Fruit fly (Drosophila melanogaster): ENCODE results near the gene tgo.
A peak's percentile ranks its signal among the peaks of the same experiment; 100 is the strongest.

Gene tgo

DNA sequence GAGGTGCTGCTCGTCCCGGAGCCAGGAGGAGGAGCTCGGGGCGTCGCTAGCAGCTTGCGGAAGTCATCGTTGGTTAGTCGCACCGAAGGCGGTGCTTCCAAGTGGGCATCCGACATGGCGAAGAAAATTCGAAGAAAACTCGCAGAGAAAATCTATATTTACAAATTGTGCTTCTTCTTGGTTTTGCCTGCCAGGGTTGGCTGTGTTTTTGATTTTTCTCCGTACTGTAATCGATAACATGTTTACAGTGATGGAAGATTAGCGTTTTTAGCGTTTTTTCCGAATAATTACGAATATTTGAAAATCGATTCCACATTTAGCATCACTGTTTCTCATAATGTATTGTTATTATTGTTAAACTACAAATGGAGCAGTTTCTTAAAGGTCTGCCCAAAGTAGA lies 45.1 kb upstream of the tgo start, which contains the start of the genes beag and Ada (continued):
- TF ChIP-seq CkIIα-i1 (GFP tag; IDR thresholded peaks at IDR 0.05) (no peak), gce (GFP tag; IDR thresholded peaks at IDR 0.05) (no peak), zfh1 (GFP tag; IDR thresholded peaks at IDR 0.05) (no peak), Oaz (GFP tag; IDR thresholded peaks at IDR 0.05) (no peak), Fer2 (tag; optimal IDR thresholded peaks at IDR 0.05) (peak; percentile 26), CG14860 (GFP tag; IDR thresholded peaks at IDR 0.05; ENCODE audit: partially characterized antibody) (peak; percentile 34; the same call in 1 of the 3 replicates), CG8089 (GFP tag; optimal IDR thresholded peaks at IDR 0.05) (no peak), mirr (GFP tag; optimal IDR thresholded peaks at IDR 0.05) (no peak), CG1603 (tag; optimal IDR thresholded peaks at IDR 0.05) (peak; percentile 64), cad (GFP tag; optimal IDR thresholded peaks at IDR 0.05) (no peak), CG16779 (GFP tag; IDR thresholded peaks at IDR 0.05) (no peak), D19B (GFP tag; optimal IDR thresholded peaks at IDR 0.05) (no peak), otp (GFP tag; IDR thresholded peaks at IDR 0.05) (no peak), lola (GFP tag; optimal IDR thresholded peaks at IDR 0.05) (peak in 1 of 3 experiments; percentile 40), E2f1 (GFP tag; IDR thresholded peaks at IDR 0.05) (0 out of 2 replicates have a peak, but pooled peaks have one; percentile 23), Dip3 (GFP tag; optimal IDR thresholded peaks at IDR 0.05) (no peak), CG2875 (GFP tag; optimal IDR thresholded peaks at IDR 0.05) (no peak), Gug (GFP tag; IDR thresholded peaks at IDR 0.05) (no peak), CG8765 (GFP tag; IDR thresholded peaks at IDR 0.05) (no peak), CG1647 (GFP tag; optimal IDR thresholded peaks at IDR 0.05) (no peak), CG18619 (GFP tag; optimal IDR thresholded peaks at IDR 0.05) (no peak), CG10654 (GFP tag; optimal IDR thresholded peaks at IDR 0.05) (peak; percentile 7), Stat92E (GFP tag; optimal IDR thresholded peaks at IDR 0.05) (peak in 1 of 3 experiments; percentile 59), CG14965 (GFP tag; optimal IDR thresholded peaks at IDR 0.05; ENCODE audit: borderline replicate concordance) (no peak), ap (GFP tag; IDR thresholded peaks at IDR 0.05) (no peak), stwl (tag; optimal IDR thresholded peaks at IDR 0.05) (peak; percentile 66), sima (GFP tag; optimal IDR thresholded peaks at IDR 0.05) (no peak), danr (GFP tag; IDR thresholded peaks at IDR 0.05) (no peak), pum (GFP tag; optimal IDR thresholded peaks at IDR 0.05) (no peak), CG7928 (GFP tag; optimal IDR thresholded peaks at IDR 0.05) (peak; percentile 89), esg (GFP tag; conservative IDR thresholded peaks at IDR 0.05) (no peak), B-H2 (GFP tag; optimal IDR thresholded peaks at IDR 0.05) (peak; percentile 60), unpg (GFP tag; optimal IDR thresholded peaks at IDR 0.05) (peak; percentile 44), sqz (GFP tag; optimal IDR thresholded peaks at IDR 0.05) (no peak), Hmr (GFP tag; optimal IDR thresholded peaks at IDR 0.05) (peak; percentile 54), ro (GFP tag; IDR thresholded peaks at IDR 0.05) (no peak), CG34422 (GFP tag; IDR thresholded peaks at IDR 0.05) (peak; percentile 52; the same call in 1 of the 3 replicates), H15 (GFP tag; IDR thresholded peaks at IDR 0.05) (no peak), sens (GFP tag) (peak; percentile 69), CG3163 (GFP tag; optimal IDR thresholded peaks at IDR 0.05) (peak; percentile 1), CG3838 (GFP tag; optimal IDR thresholded peaks at IDR 0.05) (no peak), kay (GFP tag; optimal IDR thresholded peaks at IDR 0.05) (no peak), CG43689 (GFP tag; IDR thresholded peaks at IDR 0.05) (no peak), CG6175 (GFP tag; IDR thresholded peaks at IDR 0.05) (no peak), mld (GFP tag; IDR thresholded peaks at IDR 0.05; ENCODE audit: partially characterized antibody) (no peak), CG31365 (tag; optimal IDR thresholded peaks at IDR 0.05) (no peak), Dip2 (GFP tag; IDR thresholded peaks at IDR 0.05) (no peak), CG15479 (GFP tag; optimal IDR thresholded peaks at IDR 0.05) (no peak), tx (GFP tag; optimal IDR thresholded peaks at IDR 0.05) (peak; percentile 38), Abd-B (GFP tag; optimal IDR thresholded peaks at IDR 0.05) (no peak), dimm (GFP tag; IDR thresholded peaks at IDR 0.05) (no peak), Hr3 (GFP tag; optimal IDR thresholded peaks at IDR 0.05) (peak; percentile 6)

Data from whole organism, embryonic.